Worm (Caenorhabditis elegans): ENCODE measurements around the gene srsx-40.

The srsx-40 gene

DNA sequence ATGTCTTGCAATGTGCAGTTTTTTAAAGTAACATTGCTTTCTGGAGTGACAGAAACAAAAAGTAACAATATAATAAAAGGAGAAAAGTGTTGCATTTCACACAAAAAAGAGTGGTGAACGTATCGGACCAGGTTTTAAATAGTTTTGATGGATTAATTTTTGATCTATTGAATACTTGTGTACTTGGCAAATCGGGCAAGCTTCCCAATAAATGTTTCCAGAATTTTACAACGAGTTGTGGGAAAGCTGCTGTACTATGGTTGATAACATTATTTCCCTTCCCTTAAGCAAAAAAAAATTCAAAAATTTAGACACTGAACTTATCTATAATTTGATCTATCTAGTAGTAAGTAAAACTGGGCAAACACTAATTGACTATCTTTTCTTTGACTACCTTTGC is 10.0 kb downstream of the srsx-40 start, which contains the start of gene C12D5.10:
Gene C12D5.10 (minus strand): TSS at position 101 of the 400 bp plus-strand sequence.
- no peak for TF ChIP-seq pag-3 (tag; optimal IDR thresholded peaks at IDR 0.05; ENCODE audit: borderline replicate concordance)
- no peak for TF ChIP-seq ama-1 (optimal IDR thresholded peaks at IDR 0.05)
- no peak for TF ChIP-seq pha-2 (tag; optimal IDR thresholded peaks at IDR 0.05)
- no peak for TF ChIP-seq unc-42 (tag; optimal IDR thresholded peaks at IDR 0.05)
- TF ChIP-seq nhr-232 (tag; optimal IDR thresholded peaks at IDR 0.05): no peak
- TF ChIP-seq tbx-2 (tag; optimal IDR thresholded peaks at IDR 0.05): no peak
- TF ChIP-seq ceh-18 (tag; optimal IDR thresholded peaks at IDR 0.05): no peak
- no peak for TF ChIP-seq tbx-7 (tag; optimal IDR thresholded peaks at IDR 0.05)
- TF ChIP-seq ceh-45 (GFP tag; IDR thresholded peaks at IDR 0.05): no peak
- no peak for TF ChIP-seq zip-5 (tag; optimal IDR thresholded peaks at IDR 0.05)
- no peak for TF ChIP-seq hlh-30 (tag; optimal IDR thresholded peaks at IDR 0.05; ENCODE audit: insufficient read depth)
- TF ChIP-seq eyg-1 (tag; optimal IDR thresholded peaks at IDR 0.05): no peak
- TF ChIP-seq che-1 (tag; optimal IDR thresholded peaks at IDR 0.05): no peak
- TF ChIP-seq fkh-6 (tag; optimal IDR thresholded peaks at IDR 0.05): no peak

DNA sequence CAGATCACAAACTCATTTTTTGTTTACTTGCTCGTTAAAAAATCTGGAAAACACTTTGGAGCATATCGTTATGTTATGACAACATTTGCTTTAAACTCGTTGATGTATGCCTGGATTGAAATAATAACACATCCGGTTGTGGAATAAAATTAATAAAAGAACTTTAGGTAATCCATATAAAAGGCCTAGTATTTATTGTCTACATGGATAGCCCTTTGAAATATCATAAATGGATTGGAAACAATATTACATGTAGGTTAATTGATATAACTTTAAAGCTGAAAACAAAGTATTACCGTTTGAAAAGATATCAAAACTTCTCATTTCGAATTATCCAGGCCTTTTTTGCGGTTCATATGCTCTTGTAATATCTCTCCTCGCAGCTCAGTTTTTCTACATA is 12.8 kb downstream of the srsx-40 start:
- TF ChIP-seq pag-3 (tag; optimal IDR thresholded peaks at IDR 0.05; ENCODE audit: borderline replicate concordance): no peak
- no peak for TF ChIP-seq ceh-45 (GFP tag; IDR thresholded peaks at IDR 0.05)
- TF ChIP-seq nhr-11 (tag; optimal IDR thresholded peaks at IDR 0.05): no peak
- no peak for TF ChIP-seq ceh-31 (tag; optimal IDR thresholded peaks at IDR 0.05)
- no peak for TF ChIP-seq elt-2 (tag; optimal IDR thresholded peaks at IDR 0.05)
- no peak for TF ChIP-seq fkh-10 (GFP tag; optimal IDR thresholded peaks at IDR 0.05)
- TF ChIP-seq K09A11.1 (tag; optimal IDR thresholded peaks at IDR 0.05; ENCODE audit: insufficient read depth): no peak
- no peak for TF ChIP-seq sox-4 (tag; optimal IDR thresholded peaks at IDR 0.05)
- no peak for TF ChIP-seq nhr-232 (tag; optimal IDR thresholded peaks at IDR 0.05)
- TF ChIP-seq lim-6 (tag; optimal IDR thresholded peaks at IDR 0.05): no peak
- TF ChIP-seq pax-1 (tag; optimal IDR thresholded peaks at IDR 0.05): no peak
- TF ChIP-seq npax-4 (tag; optimal IDR thresholded peaks at IDR 0.05): no peak
- no peak for TF ChIP-seq hlh-8 (tag; optimal IDR thresholded peaks at IDR 0.05)

DNA sequence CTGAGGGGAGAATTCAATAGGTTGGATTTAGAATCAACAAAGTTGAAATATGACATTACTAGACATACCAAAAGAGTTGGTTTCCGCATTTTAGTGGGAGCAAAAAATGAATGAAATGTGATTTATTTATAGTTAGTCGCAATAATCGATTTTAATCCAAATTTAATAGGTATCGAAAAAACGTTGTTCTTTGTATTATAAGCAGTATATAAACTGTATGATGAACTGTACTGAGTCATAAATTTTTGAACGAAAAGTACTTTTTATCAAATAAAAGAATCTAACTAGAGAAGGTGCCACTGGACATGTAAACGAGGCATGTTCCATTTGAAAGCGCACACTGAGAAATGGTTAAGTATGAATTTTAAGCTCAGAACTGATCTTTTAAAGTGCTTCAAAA is 13.5 kb downstream of the srsx-40 start, which contains the start of gene C12D5.9:
Gene C12D5.9 (minus strand): TSS at position 101 of the 400 bp plus-strand sequence.
- no peak for TF ChIP-seq unc-42 (tag; optimal IDR thresholded peaks at IDR 0.05)
- no peak for TF ChIP-seq ttx-3 (tag; optimal IDR thresholded peaks at IDR 0.05)
- no peak for TF ChIP-seq lim-6 (tag; optimal IDR thresholded peaks at IDR 0.05)
- no peak for TF ChIP-seq ceh-2 (tag; optimal IDR thresholded peaks at IDR 0.05)
- TF ChIP-seq sdc-2 (tag; optimal IDR thresholded peaks at IDR 0.05): no peak
- no peak for TF ChIP-seq pha-4 (tag; optimal IDR thresholded peaks at IDR 0.05)
- TF ChIP-seq pqm-1 (tag; optimal IDR thresholded peaks at IDR 0.05): no peak
- TF ChIP-seq ceh-9 (tag; optimal IDR thresholded peaks at IDR 0.05): no peak
- TF ChIP-seq rnt-1 (tag; optimal IDR thresholded peaks at IDR 0.05): no peak
- no peak for TF ChIP-seq elt-4 (tag; optimal IDR thresholded peaks at IDR 0.05)
- TF ChIP-seq mec-3 (tag; optimal IDR thresholded peaks at IDR 0.05; ENCODE audit: borderline replicate concordance): no peak
- no peak for TF ChIP-seq ceh-22 (tag; optimal IDR thresholded peaks at IDR 0.05)
- no peak for TF ChIP-seq fkh-10 (GFP tag; optimal IDR thresholded peaks at IDR 0.05)
- no peak for TF ChIP-seq ahr-1 (tag; optimal IDR thresholded peaks at IDR 0.05)
- no peak for TF ChIP-seq sox-2 (GFP tag; IDR thresholded peaks at IDR 0.05)
- no peak for TF ChIP-seq elt-2 (tag; optimal IDR thresholded peaks at IDR 0.05)
- no peak for TF ChIP-seq pat-9 (tag; optimal IDR thresholded peaks at IDR 0.05)

DNA sequence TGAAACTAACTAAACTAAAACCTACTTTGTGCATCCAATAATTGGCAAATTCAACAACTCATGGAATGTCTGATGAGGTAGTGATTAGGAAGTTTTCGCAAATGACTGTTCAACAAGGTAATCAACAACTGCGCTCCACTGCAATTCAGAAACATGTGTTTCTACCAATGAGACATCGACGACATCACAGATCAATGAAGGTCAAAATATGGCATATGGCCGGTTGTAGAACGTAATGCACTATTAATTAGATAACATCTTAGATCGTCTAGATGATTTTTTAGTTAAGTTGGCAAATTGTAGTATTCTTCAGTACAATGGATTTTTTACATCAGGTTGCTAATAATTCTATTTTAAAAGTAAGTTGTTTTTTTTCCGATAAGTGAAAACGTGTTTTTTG is 17.2 kb downstream of the srsx-40 start, which contains the start of the genes nhr-94 and nhr-152:
Gene nhr-94 (minus strand): TSS at position 147 of the 400 bp plus-strand sequence.
Gene nhr-152 (plus strand): TSS at position 162 of the 400 bp plus-strand sequence.
- TF ChIP-seq ceh-24 (tag; optimal IDR thresholded peaks at IDR 0.05) (no peak), ets-4 (tag; optimal IDR thresholded peaks at IDR 0.05) (no peak), ceh-19 (GFP tag; optimal IDR thresholded peaks at IDR 0.05) (no peak), unc-55 (GFP tag; optimal IDR thresholded peaks at IDR 0.05) (no peak), ceh-9 (tag; optimal IDR thresholded peaks at IDR 0.05) (no peak), ceh-22 (tag; optimal IDR thresholded peaks at IDR 0.05) (no peak), odd-2 (tag; optimal IDR thresholded peaks at IDR 0.05) (no peak), npax-4 (tag; optimal IDR thresholded peaks at IDR 0.05) (no peak), hlh-30 (tag; optimal IDR thresholded peaks at IDR 0.05; ENCODE audit: insufficient read depth) (no peak), pat-9 (tag; optimal IDR thresholded peaks at IDR 0.05) (no peak), pag-3 (tag; optimal IDR thresholded peaks at IDR 0.05; ENCODE audit: borderline replicate concordance) (no peak), ama-1 (optimal IDR thresholded peaks at IDR 0.05) (no peak), pha-4 (tag; optimal IDR thresholded peaks at IDR 0.05) (no peak), ceh-45 (GFP tag; IDR thresholded peaks at IDR 0.05) (no peak), mec-3 (tag; optimal IDR thresholded peaks at IDR 0.05; ENCODE audit: borderline replicate concordance) (no peak)
